Fruit fly (Drosophila melanogaster) whole organism, embryonic: ENCODE results near the gene WRNexo.

Experiments used
- Adf1 ChIP-seq: fragments of 200-800 bp; sonication (Bioruptor generic); IDR thresholded peaks from 2 replicates; pipeline ENCODE4 v1.3.6; 2022; ENCODE audit warnings: missing biosample characterization, missing genetic modification characterization
- Asciz ChIP-seq: fragments of 200-800 bp; sonication (Bioruptor generic); optimal IDR thresholded peaks from 2 replicates; lab custom pipeline; 2017; ENCODE audit warnings: missing biosample characterization, mild to moderate bottlenecking, missing genetic modification characterization, missing genetic modification reagents
- CG10654 ChIP-seq: fragments of 200-800 bp; sonication (Bioruptor generic); optimal IDR thresholded peaks from 2 replicates; lab custom pipeline; 2016; ENCODE audit warnings: missing biosample characterization, missing genetic modification characterization
- CG12071 ChIP-seq: fragments of 200-800 bp; sonication (Bioruptor generic); optimal IDR thresholded peaks from 3 replicates; lab custom pipeline; 2018; ENCODE audit warnings: missing biosample characterization, mild to moderate bottlenecking, missing genetic modification characterization
- CG12104 ChIP-seq: fragments of 200-800 bp; sonication (Bioruptor generic); optimal IDR thresholded peaks from 3 replicates; lab custom pipeline; 2016; ENCODE audit warnings: missing biosample characterization, missing genetic modification characterization
- CG12659 ChIP-seq: fragments of 200-800 bp; sonication (Bioruptor generic); optimal IDR thresholded peaks from 3 replicates; lab custom pipeline; 2017; ENCODE audit warnings: mild to moderate bottlenecking, missing biosample characterization, missing genetic modification reagents, missing genetic modification characterization
- CG12942 ChIP-seq: fragments of 200-800 bp; sonication (Bioruptor generic); optimal IDR thresholded peaks from 3 replicates; lab custom pipeline; 2016; ENCODE audit warnings: missing biosample characterization, missing genetic modification characterization
- CG15601 ChIP-seq: fragments of 200-800 bp; sonication (Bioruptor generic); optimal IDR thresholded peaks from 3 replicates; lab custom pipeline; 2019; ENCODE audit warnings: missing biosample characterization, mild to moderate bottlenecking, missing genetic modification characterization, moderate library complexity
- CG17829 ChIP-seq: fragments of 200-800 bp; optimal IDR thresholded peaks from 2 replicates; lab custom pipeline; 2019; ENCODE audit warnings: missing biosample characterization, mild to moderate bottlenecking, missing genetic modification characterization, moderate library complexity
- CG1792 ChIP-seq: fragments of 200-800 bp; sonication (Bioruptor generic); optimal IDR thresholded peaks from 2 replicates; lab custom pipeline; 2016; ENCODE audit warnings: missing biosample characterization, missing genetic modification characterization
- CG18476 ChIP-seq: fragments of 200-800 bp; sonication (Bioruptor generic); optimal IDR thresholded peaks from 2 replicates; lab custom pipeline; 2016; ENCODE audit warnings: missing biosample characterization, mild to moderate bottlenecking, missing genetic modification characterization
- CG2199 ChIP-seq: fragments of 200-800 bp; sonication (Bioruptor generic); IDR thresholded peaks from 3 replicates; pipeline ENCODE4 v1.3.6; 2022; ENCODE audit warnings: missing biosample characterization, missing genetic modification characterization
- CG4328 ChIP-seq: fragments of 200-800 bp; sonication (Bioruptor generic); optimal IDR thresholded peaks from 3 replicates; lab custom pipeline; 2017; ENCODE audit warnings: missing biosample characterization, missing genetic modification reagents, missing genetic modification characterization
- CG43689 ChIP-seq: fragments of 200-800 bp; sonication (Bioruptor generic); IDR thresholded peaks from 2 replicates; pipeline ENCODE4 v1.3.6; 2022; ENCODE audit warnings: missing biosample characterization, missing genetic modification characterization
- CG6791 ChIP-seq: fragments of 200-800 bp; sonication (Bioruptor generic); IDR thresholded peaks from 3 replicates; pipeline ENCODE4 v1.3.6; 2022; ENCODE audit warnings: missing biosample characterization, missing genetic modification characterization; ENCODE audit not compliant: partially characterized antibody
- CrebB ChIP-seq: fragments of 200-800 bp; sonication (Bioruptor generic); optimal IDR thresholded peaks from 3 replicates; lab custom pipeline; 2018; ENCODE audit warnings: missing biosample characterization, mild to moderate bottlenecking, missing genetic modification characterization
- D ChIP-seq, 2 experiments: fragments of 200-800 bp in 1 of 2; fragments of >200 bp in 1 of 2; sonication (Bioruptor generic) in 1 of 2; optimal IDR thresholded peaks; 2 replicates in 1 of 2; 3 replicates in 1 of 2; lab custom pipeline; 2017; ENCODE audit warnings: mild to moderate bottlenecking in 1 of 2, missing biosample characterization in 1 of 2, missing genetic modification characterization in 1 of 2, missing genetic modification reagents in 1 of 2
- Doc3 ChIP-seq: fragments of 200-800 bp; sonication (Bioruptor generic); IDR thresholded peaks from 3 replicates; pipeline ENCODE4 v1.3.6; 2022; ENCODE audit warnings: missing biosample characterization, missing genetic modification characterization; ENCODE audit not compliant: partially characterized antibody
- Fer2 ChIP-seq: fragments of 200-800 bp; sonication (Bioruptor generic); optimal IDR thresholded peaks from 2 replicates; lab custom pipeline; 2018; ENCODE audit warnings: missing biosample characterization, mild to moderate bottlenecking, missing genetic modification characterization, moderate library complexity
- Gug ChIP-seq: fragments of 200-800 bp; sonication (Bioruptor generic); IDR thresholded peaks from 4 replicates; pipeline ENCODE4 v1.3.6; 2022; ENCODE audit warnings: missing biosample characterization, missing genetic modification characterization
- HLH3B ChIP-seq: fragments of 200-800 bp; sonication (Bioruptor generic); IDR thresholded peaks from 2 replicates; pipeline ENCODE4 v1.3.6; 2022; ENCODE audit warnings: missing biosample characterization, missing genetic modification characterization
- Hmr ChIP-seq: fragments of 200-800 bp; sonication (Bioruptor generic); optimal IDR thresholded peaks from 3 replicates; lab custom pipeline; 2017; ENCODE audit warnings: mild to moderate bottlenecking, missing biosample characterization, missing genetic modification reagents, missing genetic modification characterization
- Six4 ChIP-seq: fragments of 200-800 bp; sonication (Bioruptor generic); optimal IDR thresholded peaks from 2 replicates; lab custom pipeline; 2016; ENCODE audit warnings: missing biosample characterization, missing genetic modification characterization
- Spps ChIP-seq: fragments of 200-800 bp; sonication (Bioruptor generic); optimal IDR thresholded peaks from 2 replicates; lab custom pipeline; 2018; ENCODE audit warnings: missing biosample characterization, mild to moderate bottlenecking, missing genetic modification characterization
- Stat92E ChIP-seq, 3 experiments: fragments of >200 bp in 2 of 3; fragments of 200-800 bp in 1 of 3; sonication (Bioruptor generic) in 1 of 3; optimal IDR thresholded peaks; 2 replicates each; lab custom pipeline; 2017 to 2019; ENCODE audit warnings: missing biosample characterization in 3 of 3, missing genetic modification characterization in 3 of 3, mild to moderate bottlenecking in 1 of 3, moderate library complexity in 1 of 3
- ab ChIP-seq: fragments of 200-800 bp; sonication (Bioruptor generic); optimal IDR thresholded peaks from 2 replicates; lab custom pipeline; 2016; ENCODE audit warnings: missing biosample characterization, missing genetic modification characterization
- amos ChIP-seq: fragments of 200-800 bp; sonication (Bioruptor generic); IDR thresholded peaks from 2 replicates; pipeline ENCODE4 v1.3.6; 2022; ENCODE audit warnings: missing biosample characterization, missing genetic modification characterization; ENCODE audit not compliant: partially characterized antibody
- croc ChIP-seq: fragments of 200-800 bp; sonication (Bioruptor generic); conservative IDR thresholded peaks from 3 replicates; pipeline ENCODE4 v1.3.6; 2022; ENCODE audit warnings: missing biosample characterization, missing genetic modification characterization
- da ChIP-seq: fragments of 200-800 bp; sonication (Bioruptor generic); optimal IDR thresholded peaks from 2 replicates; lab custom pipeline; 2016; ENCODE audit warnings: missing biosample characterization, missing genetic modification characterization
- danr ChIP-seq: fragments of 200-800 bp; sonication (Bioruptor generic); IDR thresholded peaks from 2 replicates; pipeline ENCODE4 v1.3.6; 2022; ENCODE audit warnings: missing biosample characterization, missing genetic modification characterization
- esg ChIP-seq: fragments of 200-800 bp; sonication (Bioruptor generic); conservative IDR thresholded peaks from 2 replicates; pipeline ENCODE4 v1.3.6; 2022; ENCODE audit warnings: missing biosample characterization, missing genetic modification characterization
- exex ChIP-seq: fragments of 200-800 bp; sonication (Bioruptor generic); optimal IDR thresholded peaks from 4 replicates; lab custom pipeline; 2018; ENCODE audit warnings: missing biosample characterization, mild to moderate bottlenecking, missing genetic modification characterization, moderate library complexity
- fd96Cb ChIP-seq: fragments of 200-800 bp; sonication (Bioruptor generic); optimal IDR thresholded peaks from 2 replicates; lab custom pipeline; 2018; ENCODE audit warnings: missing biosample characterization, mild to moderate bottlenecking, missing genetic modification characterization, moderate library complexity
- gem ChIP-seq: fragments of 200-800 bp; sonication (Bioruptor generic); optimal IDR thresholded peaks from 2 replicates; lab custom pipeline; 2019; ENCODE audit warnings: missing biosample characterization, mild to moderate bottlenecking, missing genetic modification characterization, moderate library complexity
- h ChIP-seq: fragments of >200 bp; optimal IDR thresholded peaks from 2 replicates; lab custom pipeline; 2017
- hkb ChIP-seq, 2 experiments: fragments of 200-800 bp in 1 of 2; fragments of >200 bp in 1 of 2; sonication (Bioruptor generic) in 1 of 2; IDR thresholded peaks in 1 of 2; optimal IDR thresholded peaks in 1 of 2; 2 replicates each; pipeline versions ENCODE4 v1.3.6 to Lab custom; 2017 to 2022; ENCODE audit warnings: missing biosample characterization in 1 of 2, missing genetic modification characterization in 1 of 2
- kah ChIP-seq: fragments of 200-800 bp; sonication (Bioruptor generic); optimal IDR thresholded peaks from 2 replicates; lab custom pipeline; 2018; ENCODE audit warnings: missing biosample characterization, mild to moderate bottlenecking, missing genetic modification characterization
- nerfin-2 ChIP-seq: fragments of 200-800 bp; sonication (Bioruptor generic); IDR thresholded peaks from 2 replicates; pipeline ENCODE4 v1.3.6; 2022; ENCODE audit warnings: missing biosample characterization, missing genetic modification characterization; ENCODE audit not compliant: partially characterized antibody
- nmo ChIP-seq: fragments of 200-800 bp; sonication (Bioruptor generic); optimal IDR thresholded peaks from 2 replicates; lab custom pipeline; 2018; ENCODE audit warnings: missing biosample characterization, mild to moderate bottlenecking, missing genetic modification characterization, moderate library complexity
- ro ChIP-seq: fragments of 200-800 bp; sonication (Bioruptor generic); IDR thresholded peaks from 2 replicates; pipeline ENCODE4 v1.3.6; 2022; ENCODE audit warnings: missing biosample characterization, missing genetic modification characterization
- slbo ChIP-seq: fragments of 200-800 bp; sonication (Bioruptor generic); IDR thresholded peaks from 2 replicates; pipeline ENCODE4 v1.3.6; 2022; ENCODE audit warnings: missing biosample characterization, missing genetic modification characterization
- stc ChIP-seq: fragments of 200-800 bp; sonication (Bioruptor generic); IDR thresholded peaks from 2 replicates; pipeline ENCODE4 v1.3.6; 2022; ENCODE audit warnings: missing biosample characterization, missing genetic modification characterization
- sug ChIP-seq: fragments of 200-800 bp; optimal IDR thresholded peaks from 2 replicates; lab custom pipeline; 2019; ENCODE audit warnings: missing biosample characterization, mild to moderate bottlenecking, missing genetic modification characterization, moderate library complexity
- tio ChIP-seq: fragments of 200-800 bp; sonication (Bioruptor generic); optimal IDR thresholded peaks from 2 replicates; lab custom pipeline; 2017; ENCODE audit warnings: missing biosample characterization, missing genetic modification characterization, inconsistent platforms
- wdn ChIP-seq: fragments of 200-800 bp; sonication (Bioruptor generic); IDR thresholded peaks from 2 replicates; pipeline ENCODE4 v1.3.6; 2022; ENCODE audit warnings: missing biosample characterization, missing genetic modification characterization
- yki ChIP-seq: fragments of >200 bp; optimal IDR thresholded peaks from 3 replicates; lab custom pipeline; 2018
- z ChIP-seq: fragments of 200-800 bp; sonication (Bioruptor generic); IDR thresholded peaks from 3 replicates; pipeline ENCODE4 v1.3.6; 2022; ENCODE audit warnings: missing biosample characterization, missing genetic modification characterization

Gene WRNexo

DNA sequence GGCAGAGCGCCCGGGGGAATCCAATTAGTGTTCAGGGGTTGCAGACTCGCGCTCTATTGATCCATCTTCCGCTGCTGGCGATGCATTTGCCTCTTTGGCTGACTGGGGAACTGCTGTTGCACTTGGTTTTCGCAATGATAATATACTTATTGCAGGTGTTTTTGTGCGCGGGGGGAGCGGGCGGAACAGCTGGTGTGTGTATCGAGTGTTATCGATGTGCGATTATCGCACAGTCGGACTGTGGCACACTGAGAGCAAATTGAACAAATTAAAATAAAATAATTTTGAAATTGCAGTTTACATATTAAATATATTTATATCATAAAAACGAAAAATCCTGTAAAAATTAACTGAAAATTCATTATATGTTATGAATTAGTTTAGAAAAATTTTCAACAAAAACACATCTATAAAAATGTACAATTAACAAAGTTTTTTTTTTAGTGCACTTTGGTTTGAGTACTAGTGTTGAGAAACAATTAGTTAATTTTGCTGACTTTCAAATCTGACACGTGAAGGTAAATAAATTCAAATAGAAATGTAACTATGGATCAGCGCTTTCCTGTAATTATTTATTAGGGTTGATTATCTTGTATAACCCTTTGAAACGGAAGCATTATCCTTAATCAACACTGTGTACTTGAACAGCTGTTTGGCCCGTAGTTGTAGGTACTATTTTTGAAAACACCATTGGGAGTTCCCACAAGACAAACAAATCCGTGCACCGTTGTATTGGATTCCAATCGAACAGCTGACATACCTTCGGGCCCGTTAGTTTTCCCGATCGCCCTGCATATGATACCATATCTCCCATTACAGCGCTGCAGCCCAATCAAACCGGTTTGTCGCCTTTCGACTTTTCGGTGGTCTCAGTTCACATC is 36.8 kb upstream of the WRNexo start, which contains the start of the genes Wdr37 and koko:
Gene Wdr37 (minus strand): TSS at position 168 of the 881 bp plus-strand sequence.
Gene koko (plus strand): TSS at position 478 of the 881 bp plus-strand sequence.
- peak; percentile 97 for TF ChIP-seq tio (GFP tag; lab: Kevin White, UChicago)
- no peak for TF ChIP-seq yki (lab: Kevin White, UChicago)
- peak; percentile 77 for TF ChIP-seq fd96Cb (tag; lab: Kevin White, UChicago)
- no peak for TF ChIP-seq da (GFP tag; lab: Kevin White, UChicago)
- TF ChIP-seq esg (GFP tag; lab: Robert Waterston, UW) = peak; percentile 97
- TF ChIP-seq Stat92E (GFP tag; optimal IDR thresholded peaks at IDR 0.05; lab: Kevin White, UChicago) = peak in 1 of 3 experiments; percentile 92
- peak; percentile 56 for TF ChIP-seq CG1792 (GFP tag; lab: Kevin White, UChicago)
- TF ChIP-seq Doc3 (GFP tag; lab: Robert Waterston, UW) = peak; percentile 46; the same call in 1 of the 3 replicates
- TF ChIP-seq Fer2 = peak; percentile 96
- peak; percentile 91 for TF ChIP-seq CG2199 (GFP tag; lab: Robert Waterston, UW)
- TF ChIP-seq Adf1 = peak; percentile 84
- TF ChIP-seq CG6791 (GFP tag; lab: Robert Waterston, UW) = peak; percentile 55; the same call in 2 of the 3 replicates
- peak; percentile 99 for TF ChIP-seq nmo (GFP tag; lab: Kevin White, UChicago)
- TF ChIP-seq CG12071 (GFP tag; lab: Kevin White, UChicago) = peak; percentile 24
- peak; percentile 94 for TF ChIP-seq CG43689 (GFP tag; lab: Robert Waterston, UW)
- TF ChIP-seq Asciz = peak; percentile 93
- TF ChIP-seq stc (GFP tag; lab: Robert Waterston, UW) = peak; percentile 98
- peak; percentile 98 for TF ChIP-seq CG17829 (tag; lab: Kevin White, UChicago)
- TF ChIP-seq croc (GFP tag; lab: Robert Waterston, UW) = peak; percentile 97
- TF ChIP-seq gem (tag; lab: Kevin White, UChicago) = peak; percentile 99
- TF ChIP-seq hkb (optimal IDR thresholded peaks at IDR 0.05; lab: Kevin White, UChicago) = no peak
- TF ChIP-seq hkb (GFP tag; IDR thresholded peaks at IDR 0.05; lab: Robert Waterston, UW) = peak; percentile 97
- peak; percentile 93 for TF ChIP-seq CG12104 (GFP tag; lab: Kevin White, UChicago)
- peak; percentile 97 for TF ChIP-seq ro (GFP tag; lab: Robert Waterston, UW)
- TF ChIP-seq exex (tag; lab: Kevin White, UChicago) = peak; percentile 85
- TF ChIP-seq HLH3B = peak; percentile 99
- TF ChIP-seq danr = peak; percentile 94
- TF ChIP-seq CG12659 (GFP tag; lab: Kevin White, UChicago) = peak; percentile 98
- peak; percentile 96 for TF ChIP-seq Hmr (GFP tag; lab: Kevin White, UChicago)
- TF ChIP-seq CG4328 (GFP tag; lab: Kevin White, UChicago) = peak; percentile 90
- TF ChIP-seq D (optimal IDR thresholded peaks at IDR 0.05; lab: Kevin White, UChicago) = no peak
- peak; percentile 94 for TF ChIP-seq D (GFP tag; optimal IDR thresholded peaks at IDR 0.05; lab: Kevin White, UChicago)
- TF ChIP-seq kah (GFP tag; lab: Kevin White, UChicago) = peak; percentile 88
- TF ChIP-seq z (GFP tag; lab: Robert Waterston, UW) = 0 out of 3 replicates have a peak, but pooled peaks have one; percentile 8
- TF ChIP-seq nerfin-2 (GFP tag; lab: Robert Waterston, UW) = 0 out of 2 replicates have a peak, but pooled peaks have one; percentile 35
- peak; percentile 96 for TF ChIP-seq CG12942
- TF ChIP-seq h (lab: Kevin White, UChicago) = no peak
- TF ChIP-seq CG10654 = peak; percentile 95
- peak; percentile 93 for TF ChIP-seq CG18476 (GFP tag; lab: Kevin White, UChicago)
- peak; percentile 90 for TF ChIP-seq CrebB
- TF ChIP-seq amos = peak; percentile 62
- peak; percentile 92 for TF ChIP-seq Six4 (GFP tag; lab: Kevin White, UChicago)
- peak; percentile 53 for TF ChIP-seq ab (GFP tag; lab: Kevin White, UChicago)
- TF ChIP-seq Spps = peak; percentile 96
- peak; percentile 96 for TF ChIP-seq CG15601 (tag; lab: Kevin White, UChicago)
- peak; percentile 91 for TF ChIP-seq Gug (GFP tag; lab: Robert Waterston, UW)
- TF ChIP-seq slbo (GFP tag; lab: Robert Waterston, UW) = peak; percentile 99
- peak; percentile 94 for TF ChIP-seq wdn (GFP tag; lab: Robert Waterston, UW)
- peak; percentile 94 for TF ChIP-seq sug (tag; lab: Kevin White, UChicago)
